Fruit fly (Drosophila melanogaster): ENCODE data around the gene mub.

Gene mub

DNA sequence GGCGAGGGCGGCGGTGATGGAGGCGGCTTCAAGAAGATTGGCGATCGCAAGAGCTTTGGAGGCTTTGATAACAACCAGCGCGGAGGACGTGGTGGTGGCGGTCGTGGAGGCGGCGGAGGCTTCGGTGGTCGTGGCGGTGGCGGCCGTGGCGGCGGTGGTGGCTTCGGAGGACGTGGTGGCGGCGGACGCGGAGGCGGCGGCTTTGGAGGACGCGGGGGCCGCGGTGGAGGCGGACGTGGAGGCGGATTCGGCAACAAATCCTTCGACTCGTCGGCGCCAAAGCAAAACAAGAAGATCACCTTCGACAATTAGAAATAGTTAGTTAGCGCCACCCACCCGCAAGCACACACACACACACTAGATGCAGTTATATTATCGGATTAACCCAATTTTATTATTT lies 9.0 kb upstream of the mub start (continued):
- TF ChIP-seq Mes4 (GFP tag; optimal IDR thresholded peaks at IDR 0.05) = no peak
- no peak for TF ChIP-seq CG11560 (tag; IDR thresholded peaks at IDR 0.05)
- no peak for TF ChIP-seq HmgZ (tag; optimal IDR thresholded peaks at IDR 0.05)
- TF ChIP-seq nmo (GFP tag; optimal IDR thresholded peaks at IDR 0.05) = no peak
- TF ChIP-seq Dfd (GFP tag; optimal IDR thresholded peaks at IDR 0.05) = peak in 1 of 2 experiments; percentile 79
- no peak for TF ChIP-seq bab2 (GFP tag; optimal IDR thresholded peaks at IDR 0.05)
- no peak for TF ChIP-seq gt (GFP tag; IDR thresholded peaks at IDR 0.05)

DNA sequence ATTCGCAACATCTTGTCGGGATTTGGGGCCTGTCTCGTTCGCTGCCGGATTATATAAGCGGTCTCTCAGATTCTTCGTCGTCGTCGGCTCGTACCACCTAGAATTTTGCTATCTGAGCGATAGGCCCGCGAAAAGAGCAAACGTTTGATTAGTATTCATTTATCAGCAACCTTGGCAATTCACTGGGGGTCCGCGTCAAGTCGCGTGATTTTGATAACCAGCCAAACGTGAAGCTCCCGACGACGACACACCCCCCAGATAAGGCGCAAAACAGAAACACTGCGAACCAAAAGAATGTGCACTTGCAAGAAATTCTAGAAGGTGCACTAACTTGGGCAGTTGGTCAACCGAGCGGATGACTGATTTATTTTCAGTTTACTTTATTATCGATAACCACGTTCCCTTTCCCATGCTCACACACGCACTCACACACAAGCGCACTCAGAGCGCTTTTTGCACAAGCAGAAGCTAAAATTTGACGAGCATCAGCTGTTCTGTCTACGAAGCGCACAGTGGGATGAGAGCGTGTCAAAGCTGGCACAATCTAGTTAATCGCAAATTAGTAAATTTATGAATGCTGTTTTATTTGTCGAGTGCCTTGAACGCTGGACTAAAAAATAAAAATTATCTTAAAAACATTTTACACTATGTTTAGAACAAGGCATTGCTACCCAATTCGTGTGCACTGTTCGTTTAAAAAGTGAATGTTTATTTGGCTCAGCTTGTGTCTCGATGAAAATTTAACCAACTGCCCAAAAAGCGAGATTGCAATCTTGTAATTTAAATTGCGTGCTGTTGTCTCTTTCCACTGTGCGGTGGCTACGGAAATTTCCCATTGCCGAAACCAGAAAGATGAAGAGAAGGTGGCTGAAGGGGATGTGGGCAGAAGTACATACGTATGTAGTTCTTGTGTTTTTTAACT lies 4.6 kb upstream of the mub start:
- TF ChIP-seq CG11723 (GFP tag; optimal IDR thresholded peaks at IDR 0.05) (peak; percentile 90), CG14050 (GFP tag; IDR thresholded peaks at IDR 0.05) (peak; percentile 74), tll (GFP tag; optimal IDR thresholded peaks at IDR 0.05) (peak in 1 of 2 experiments; percentile 3), Vsx1 (GFP tag; optimal IDR thresholded peaks at IDR 0.05) (peak; percentile 78), mam (GFP tag; optimal IDR thresholded peaks at IDR 0.05) (peak; percentile 95), CG11456 (GFP tag; IDR thresholded peaks at IDR 0.05) (peak; percentile 92), CG11093 (GFP tag; IDR thresholded peaks at IDR 0.05) (peak; percentile 88), trem (tag; optimal IDR thresholded peaks at IDR 0.05) (peak; percentile 75), CG9876 (GFP tag; optimal IDR thresholded peaks at IDR 0.05) (peak; percentile 78), odd (GFP tag; optimal IDR thresholded peaks at IDR 0.05) (peak; percentile 92), sens (GFP tag) (peak; percentile 99), amos (GFP tag; IDR thresholded peaks at IDR 0.05; ENCODE audit: partially characterized antibody) (peak; percentile 3; the same call in 1 of the 2 replicates), dimm (GFP tag; IDR thresholded peaks at IDR 0.05) (peak; percentile 62; the same call in 1 of the 2 replicates), emc (GFP tag; optimal IDR thresholded peaks at IDR 0.05) (peak; percentile 73), CG7839 (tag; optimal IDR thresholded peaks at IDR 0.05) (peak; percentile 95), Sox102F (GFP tag; optimal IDR thresholded peaks at IDR 0.05) (peak; percentile 92), CG10274 (GFP tag; optimal IDR thresholded peaks at IDR 0.05) (peak; percentile 87), CG16779 (GFP tag; IDR thresholded peaks at IDR 0.05) (peak; percentile 66; the same call in 1 of the 2 replicates), Sry-δ (GFP tag; optimal IDR thresholded peaks at IDR 0.05) (peak; percentile 64), CG1529 (GFP tag; optimal IDR thresholded peaks at IDR 0.05) (peak; percentile 90), Gsc (GFP tag; IDR thresholded peaks at IDR 0.05) (peak; percentile 83), CG10366 (GFP tag; IDR thresholded peaks at IDR 0.05) (peak; percentile 88), dmrt99B (tag; optimal IDR thresholded peaks at IDR 0.05) (peak; percentile 96), Nf-YB (GFP tag; optimal IDR thresholded peaks at IDR 0.05) (peak; percentile 77), Elba2 (GFP tag; optimal IDR thresholded peaks at IDR 0.05) (no peak), z (GFP tag; IDR thresholded peaks at IDR 0.05) (peak; percentile 61; the same call in 1 of the 3 replicates), CG7963 (GFP tag; IDR thresholded peaks at IDR 0.05; ENCODE audit: partially characterized antibody) (no peak), BEAF-32 (GFP tag; optimal IDR thresholded peaks at IDR 0.05) (peak; percentile 12), CG12071 (GFP tag; optimal IDR thresholded peaks at IDR 0.05) (peak; percentile 91), Pdp1 (GFP tag; optimal IDR thresholded peaks at IDR 0.05) (peak; percentile 81 to 96), CG2120 (GFP tag; optimal IDR thresholded peaks at IDR 0.05) (peak; percentile 94), sisA (GFP tag; IDR thresholded peaks at IDR 0.05) (peak; percentile 90), ham (GFP tag; IDR thresholded peaks at IDR 0.05) (peak; percentile 67; the same call in 1 of the 2 replicates), CG4707 (GFP tag; optimal IDR thresholded peaks at IDR 0.05) (peak; percentile 93), CG3847 (GFP tag; IDR thresholded peaks at IDR 0.05) (peak; percentile 88), CG2889 (GFP tag; IDR thresholded peaks at IDR 0.05) (peak; percentile 86), CG7786 (GFP tag; optimal IDR thresholded peaks at IDR 0.05) (peak; percentile 87), CG5180 (GFP tag; optimal IDR thresholded peaks at IDR 0.05) (peak; percentile 76), btn (GFP tag; optimal IDR thresholded peaks at IDR 0.05) (peak; percentile 90), en (GFP tag; optimal IDR thresholded peaks at IDR 0.05) (peak; percentile 89)

Measured in whole organism, embryonic.